Fruit fly (Drosophila melanogaster) whole organism, prepupa: ENCODE results near the gene CG44574.

Source experiments
- CG10631 ChIP-seq: fragments of 200-800 bp; sonication (Bioruptor generic); optimal IDR thresholded peaks from 2 replicates; lab custom pipeline; 2016; ENCODE audit warnings: missing biosample characterization, missing genetic modification characterization
- CG10669 ChIP-seq: fragments of 200-800 bp; sonication (Bioruptor generic); optimal IDR thresholded peaks from 3 replicates; lab custom pipeline; 2018; ENCODE audit warnings: missing biosample characterization, mild to moderate bottlenecking, missing genetic modification characterization, moderate library complexity
- CG11294 ChIP-seq: fragments of 200-800 bp; sonication (Bioruptor generic); IDR thresholded peaks from 2 replicates; pipeline ENCODE4 v1.3.6; 2022; ENCODE audit warnings: missing biosample characterization, missing genetic modification characterization
- CG11762 ChIP-seq: fragments of 200-800 bp; sonication (Bioruptor generic); optimal IDR thresholded peaks from 3 replicates; lab custom pipeline; 2016; ENCODE audit warnings: missing biosample characterization, missing genetic modification characterization; ENCODE audit not compliant: insufficient read depth
- CG15336 ChIP-seq: fragments of 200-800 bp; sonication (Bioruptor generic); IDR thresholded peaks from 2 replicates; pipeline ENCODE4 v1.3.6; 2022; ENCODE audit warnings: missing biosample characterization, missing genetic modification characterization
- CG16779 ChIP-seq: fragments of 200-800 bp; sonication (Bioruptor generic); optimal IDR thresholded peaks from 3 replicates; lab custom pipeline; 2017; ENCODE audit warnings: missing biosample characterization, mild to moderate bottlenecking, missing genetic modification characterization
- CG3032 ChIP-seq: fragments of 200-800 bp; optimal IDR thresholded peaks from 2 replicates; lab custom pipeline; 2019; ENCODE audit warnings: missing biosample characterization, mild to moderate bottlenecking, missing genetic modification characterization, moderate library complexity
- CG31627 ChIP-seq: fragments of 200-800 bp; sonication (Bioruptor generic); optimal IDR thresholded peaks from 3 replicates; lab custom pipeline; 2016; ENCODE audit warnings: missing biosample characterization, missing genetic modification characterization
- CG34406 ChIP-seq: fragments of 200-800 bp; sonication (Bioruptor generic); optimal IDR thresholded peaks from 3 replicates; lab custom pipeline; 2016; ENCODE audit warnings: missing biosample characterization, missing genetic modification characterization
- CG3919 ChIP-seq: fragments of 200-800 bp; sonication (Bioruptor generic); optimal IDR thresholded peaks from 3 replicates; lab custom pipeline; 2016; ENCODE audit warnings: missing biosample characterization, missing genetic modification characterization
- CG6163 ChIP-seq: fragments of 200-800 bp; sonication (Bioruptor generic); IDR thresholded peaks from 3 replicates; pipeline ENCODE4 v1.3.6; 2022; ENCODE audit warnings: missing biosample characterization, missing genetic modification characterization
- CG6276 ChIP-seq: fragments of 200-800 bp; sonication (Bioruptor generic); optimal IDR thresholded peaks from 2 replicates; lab custom pipeline; 2017; ENCODE audit warnings: missing biosample characterization, mild to moderate bottlenecking, missing genetic modification characterization
- CG6792 ChIP-seq: fragments of 200-800 bp; sonication (Bioruptor generic); optimal IDR thresholded peaks from 3 replicates; lab custom pipeline; 2016; ENCODE audit warnings: missing biosample characterization, missing genetic modification characterization
- CG7368 ChIP-seq: fragments of 200-800 bp; sonication (Bioruptor generic); optimal IDR thresholded peaks from 3 replicates; lab custom pipeline; 2016; ENCODE audit warnings: missing biosample characterization, missing genetic modification characterization
- CG8319 ChIP-seq: fragments of 200-800 bp; sonication (Bioruptor generic); optimal IDR thresholded peaks from 3 replicates; lab custom pipeline; 2016; ENCODE audit warnings: missing biosample characterization, missing genetic modification characterization
- CG9139 ChIP-seq: fragments of 200-800 bp; sonication (Bioruptor generic); optimal IDR thresholded peaks from 3 replicates; lab custom pipeline; 2017; ENCODE audit warnings: missing biosample characterization, mild to moderate bottlenecking, missing genetic modification characterization
- Eip78C ChIP-seq: fragments of 200-800 bp; sonication (Bioruptor generic); peaks from one replicate; lab custom pipeline; 2016; ENCODE audit warnings: missing biosample characterization, missing genetic modification characterization
- Ets96B ChIP-seq: fragments of 200-800 bp; optimal IDR thresholded peaks from 2 replicates; lab custom pipeline; 2019; ENCODE audit warnings: missing biosample characterization, mild to moderate bottlenecking, missing genetic modification characterization, moderate library complexity
- Hr38 ChIP-seq: sonication (Bioruptor generic); optimal IDR thresholded peaks from 2 replicates; lab custom pipeline; 2016; ENCODE audit warnings: missing biosample characterization, missing genetic modification characterization
- Hr39 ChIP-seq: fragments of 200-800 bp; sonication (Bioruptor generic); optimal IDR thresholded peaks from 2 replicates; lab custom pipeline; 2016; ENCODE audit warnings: missing biosample characterization, missing genetic modification characterization
- Met ChIP-seq: fragments of 200-800 bp; sonication (Bioruptor generic); optimal IDR thresholded peaks from 3 replicates; lab custom pipeline; 2016; ENCODE audit warnings: missing biosample characterization, missing genetic modification characterization
- Smox ChIP-seq: fragments of 200-800 bp; sonication (Bioruptor generic); optimal IDR thresholded peaks from 3 replicates; lab custom pipeline; 2016; ENCODE audit warnings: missing biosample characterization, missing genetic modification characterization
- Sox14 ChIP-seq: fragments of 200-800 bp; sonication (Bioruptor generic); optimal IDR thresholded peaks from 3 replicates; lab custom pipeline; 2016; ENCODE audit warnings: missing biosample characterization, missing genetic modification characterization
- Sox15 ChIP-seq: fragments of 200-800 bp; sonication (Bioruptor generic); optimal IDR thresholded peaks from 3 replicates; lab custom pipeline; 2016; ENCODE audit warnings: missing biosample characterization, missing genetic modification characterization
- achi ChIP-seq: fragments of 200-800 bp; sonication (Bioruptor generic); optimal IDR thresholded peaks from 3 replicates; lab custom pipeline; 2016; ENCODE audit warnings: missing biosample characterization, missing genetic modification characterization
- acj6 ChIP-seq: fragments of 200-800 bp; sonication (Bioruptor generic); optimal IDR thresholded peaks from 3 replicates; lab custom pipeline; 2016; ENCODE audit warnings: missing biosample characterization, missing genetic modification characterization
- cyc ChIP-seq: fragments of 200-800 bp; sonication (Bioruptor generic); optimal IDR thresholded peaks from 3 replicates; lab custom pipeline; 2016; ENCODE audit warnings: missing biosample characterization, missing genetic modification characterization
- dsx ChIP-seq: fragments of 200-800 bp; optimal IDR thresholded peaks from 3 replicates; lab custom pipeline; 2019; ENCODE audit warnings: missing biosample characterization, mild to moderate bottlenecking, missing genetic modification characterization, moderate library complexity; ENCODE audit not compliant: poor library complexity, severe bottlenecking
- eg ChIP-seq: fragments of 200-800 bp; sonication (Bioruptor generic); IDR thresholded peaks from 3 replicates; pipeline ENCODE4 v1.3.6; 2022; ENCODE audit warnings: missing biosample characterization, missing genetic modification characterization
- fd59A ChIP-seq: fragments of 200-800 bp; sonication (Bioruptor generic); optimal IDR thresholded peaks from 2 replicates; lab custom pipeline; 2017; ENCODE audit warnings: missing biosample characterization, mild to moderate bottlenecking, missing genetic modification characterization, missing genetic modification reagents
- fd85E ChIP-seq: fragments of 200-800 bp; sonication (Bioruptor generic); optimal IDR thresholded peaks from 3 replicates; lab custom pipeline; 2016; ENCODE audit warnings: missing biosample characterization, missing genetic modification characterization
- lz ChIP-seq: fragments of 200-800 bp; sonication (Bioruptor generic); optimal IDR thresholded peaks from 3 replicates; lab custom pipeline; 2016; ENCODE audit warnings: missing biosample characterization, missing genetic modification characterization
- pdm3 ChIP-seq: fragments of 200-800 bp; sonication (Bioruptor generic); optimal IDR thresholded peaks from 3 replicates; lab custom pipeline; 2016; ENCODE audit warnings: missing biosample characterization, missing genetic modification characterization
- spab ChIP-seq: fragments of 200-800 bp; sonication (Bioruptor generic); optimal IDR thresholded peaks from 2 replicates; lab custom pipeline; 2017; ENCODE audit warnings: missing biosample characterization, mild to moderate bottlenecking, missing genetic modification characterization, missing genetic modification reagents
- svp ChIP-seq: fragments of 200-800 bp; sonication (Bioruptor generic); peaks from one replicate; lab custom pipeline; 2016; ENCODE audit warnings: missing biosample characterization, missing genetic modification characterization
- topi ChIP-seq: fragments of 200-800 bp; sonication (Bioruptor generic); optimal IDR thresholded peaks from 3 replicates; lab custom pipeline; 2016; ENCODE audit warnings: missing biosample characterization, missing genetic modification characterization
- vri ChIP-seq: fragments of 200-800 bp; sonication (Bioruptor generic); optimal IDR thresholded peaks from 3 replicates; lab custom pipeline; 2016; ENCODE audit warnings: missing biosample characterization, mild to moderate bottlenecking, missing genetic modification characterization

Gene CG44574

DNA sequence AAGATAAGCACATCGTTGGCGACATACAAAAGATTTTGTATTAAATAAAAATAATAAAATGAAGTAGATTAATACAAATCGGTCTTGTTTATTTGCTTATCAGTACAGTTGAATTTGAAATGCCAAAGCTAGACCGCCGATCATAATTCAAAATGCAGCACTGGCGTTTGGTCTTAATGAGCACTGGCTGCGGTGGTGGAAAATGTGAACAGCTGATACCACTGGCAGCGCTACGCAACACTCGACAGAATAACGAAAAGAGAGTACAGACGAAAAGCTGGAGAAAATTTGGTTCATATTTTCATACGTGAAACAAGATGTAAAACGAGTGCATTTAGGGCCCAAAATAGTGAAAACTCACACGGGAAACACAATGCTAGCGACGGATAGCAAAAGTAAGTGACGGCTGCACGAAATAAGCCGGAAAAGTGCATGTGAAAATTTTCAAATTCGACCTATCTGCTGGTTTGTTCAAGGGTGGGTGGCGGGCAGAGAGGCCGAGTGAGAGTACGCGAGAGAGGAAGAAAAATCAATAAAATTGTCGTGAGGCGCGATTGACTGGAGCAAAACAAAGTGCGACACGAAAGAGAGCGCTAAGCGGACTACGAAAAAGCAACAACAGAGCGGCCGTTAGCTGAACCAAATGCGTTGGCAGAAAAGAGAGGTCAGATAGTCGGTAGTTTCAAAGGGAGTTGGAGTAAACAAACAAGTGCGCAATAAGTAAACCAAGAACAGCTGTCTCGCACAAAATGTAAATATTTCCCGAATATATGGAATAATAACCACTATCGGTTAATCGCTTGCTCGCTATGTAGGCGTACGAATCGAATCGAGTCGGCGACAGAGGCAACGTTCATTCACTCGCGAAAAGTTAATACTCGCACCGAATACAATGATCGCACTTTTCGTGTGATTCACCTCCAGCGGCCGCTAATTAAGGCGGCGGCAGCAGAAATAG is 23.6 kb downstream of the CG44574 start, which contains the start of gene bchs (continued):
- TF ChIP-seq vri: peak; percentile 73
- TF ChIP-seq CG11294 (GFP tag; lab: Robert Waterston, UW): no peak
- TF ChIP-seq CG8319: no peak
- no peak for TF ChIP-seq CG11762 (GFP tag; lab: Kevin White, UChicago)
- no peak for TF ChIP-seq Ets96B (tag; lab: Kevin White, UChicago)
- peak; percentile 77 for TF ChIP-seq svp
- TF ChIP-seq Sox14 (GFP tag; lab: Kevin White, UChicago): peak; percentile 41
- no peak for TF ChIP-seq fd85E (GFP tag; lab: Kevin White, UChicago)
- no peak for TF ChIP-seq Eip78C (GFP tag; lab: Kevin White, UChicago)
- TF ChIP-seq CG31627: peak; percentile 62
- peak; percentile 78 for TF ChIP-seq CG6276 (GFP tag; lab: Kevin White, UChicago)
- no peak for TF ChIP-seq CG6792 (GFP tag; lab: Kevin White, UChicago)
- no peak; the same call in 1 of the 3 replicates for TF ChIP-seq CG6163 (GFP tag; lab: Robert Waterston, UW)
- TF ChIP-seq Met (GFP tag; lab: Kevin White, UChicago): no peak
- peak; percentile 3 for TF ChIP-seq cyc
- TF ChIP-seq, all 60 proteins: peak for 17

DNA sequence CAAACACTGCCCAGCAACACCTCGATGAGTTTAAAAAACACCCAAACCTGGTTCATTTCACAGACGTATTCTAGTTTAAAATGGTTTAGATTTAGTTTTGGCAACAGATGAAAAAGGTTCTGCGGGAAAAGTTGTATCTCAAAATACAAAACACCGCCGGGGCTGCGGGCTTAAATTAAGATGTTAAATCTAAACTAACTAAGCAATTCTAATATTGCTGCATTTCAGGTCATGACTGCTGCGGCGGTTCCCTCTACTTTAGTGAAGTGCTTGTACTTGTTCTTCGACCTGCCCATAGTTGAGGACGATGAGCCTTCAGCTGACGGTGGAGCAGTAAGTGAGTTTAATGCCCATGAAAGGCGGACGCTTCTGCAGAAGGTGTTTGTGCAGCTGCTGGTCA is 26.6 kb downstream of the CG44574 start, which contains the start of gene CG14000:
TSS of gene CG14000 (minus strand) at position 101 of the 400 bp plus-strand sequence.
- no peak for TF ChIP-seq CG11294 (GFP tag; lab: Robert Waterston, UW)
- no peak for TF ChIP-seq CG16779 (tag; lab: Kevin White, UChicago)
- no peak for TF ChIP-seq CG10669 (GFP tag; lab: Kevin White, UChicago)
- TF ChIP-seq Hr39 (GFP tag; lab: Kevin White, UChicago): no peak
- no peak for TF ChIP-seq Hr38 (GFP tag; lab: Kevin White, UChicago)
- no peak for TF ChIP-seq CG31627
- no peak for TF ChIP-seq CG10631 (GFP tag; lab: Kevin White, UChicago)
- TF ChIP-seq CG11762 (GFP tag; lab: Kevin White, UChicago): no peak
- no peak for TF ChIP-seq vri
- TF ChIP-seq achi (GFP tag; lab: Kevin White, UChicago): no peak
- no peak for TF ChIP-seq fd85E (GFP tag; lab: Kevin White, UChicago)
- TF ChIP-seq eg (GFP tag; lab: Robert Waterston, UW): no peak
- TF ChIP-seq CG15336 (GFP tag; lab: Robert Waterston, UW): no peak

DNA sequence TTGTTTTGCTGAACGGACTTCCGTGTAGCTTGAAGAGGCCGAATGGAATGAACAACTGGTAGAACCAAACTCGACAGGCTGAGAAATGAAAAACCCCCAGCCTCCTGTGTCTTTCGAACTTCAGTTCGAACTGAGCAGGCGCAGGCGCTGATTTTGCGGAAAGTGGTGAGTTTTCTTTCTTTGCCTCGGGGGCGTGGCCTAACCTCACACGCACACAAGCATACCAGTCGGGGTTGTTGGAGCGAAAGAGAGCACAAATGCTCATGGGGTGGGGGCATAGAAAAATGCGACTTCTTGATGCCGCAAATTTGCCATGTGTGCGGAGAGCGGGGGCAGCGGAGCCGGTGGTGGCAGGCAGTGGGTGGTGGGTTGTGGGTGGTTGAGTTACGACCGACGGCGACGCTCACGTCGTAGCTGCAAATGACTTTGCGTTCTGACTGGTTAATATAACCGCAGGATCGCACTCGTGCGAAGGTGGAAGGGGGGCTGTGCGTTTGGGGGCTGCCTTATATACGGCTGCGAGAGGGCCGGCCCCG is 40.1 kb downstream of the CG44574 start, which contains the start of gene CG9016:
TSS of gene CG9016 (minus strand) at position 51 of the 536 bp plus-strand sequence.
- TF ChIP-seq Hr38 (GFP tag; lab: Kevin White, UChicago): no peak
- no peak for TF ChIP-seq topi (GFP tag; lab: Kevin White, UChicago)
- TF ChIP-seq Sox15: no peak
- no peak for TF ChIP-seq CG34406 (GFP tag; lab: Kevin White, UChicago)
- no peak for TF ChIP-seq CG6792 (GFP tag; lab: Kevin White, UChicago)
- TF ChIP-seq Sox14 (GFP tag; lab: Kevin White, UChicago): no peak
- no peak for TF ChIP-seq Eip78C (GFP tag; lab: Kevin White, UChicago)
- no peak for TF ChIP-seq CG15336 (GFP tag; lab: Robert Waterston, UW)
- peak; percentile 6 for TF ChIP-seq svp
- peak; percentile 52 for TF ChIP-seq CG7368 (GFP tag; lab: Kevin White, UChicago)
- no peak for TF ChIP-seq acj6 (GFP tag; lab: Kevin White, UChicago)

DNA sequence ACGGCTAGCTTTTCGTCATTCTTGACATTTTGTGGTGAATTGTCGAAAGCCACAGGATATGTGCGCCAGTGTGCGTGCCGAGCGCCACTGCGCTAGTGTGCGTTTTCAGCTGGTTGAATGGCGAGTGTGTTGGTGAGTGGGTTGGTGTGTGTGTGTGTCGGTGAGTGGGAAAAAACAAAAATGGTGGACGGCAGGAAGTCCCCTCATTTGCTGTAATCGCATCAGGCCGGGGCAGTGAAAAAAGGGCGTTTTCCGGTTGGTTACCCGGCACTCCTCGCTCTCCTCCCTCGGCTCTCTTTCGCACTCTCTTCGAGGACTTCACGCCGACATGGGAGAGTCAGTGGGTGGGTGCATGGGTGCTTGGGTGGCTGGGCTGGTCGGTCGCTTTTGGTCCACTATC is 41.6 kb downstream of the CG44574 start:
- TF ChIP-seq CG7368 (GFP tag; lab: Kevin White, UChicago) (peak; percentile 6), spab (GFP tag; lab: Kevin White, UChicago) (no peak)
- TF ChIP-seq, all 60 proteins: peak for 1

DNA sequence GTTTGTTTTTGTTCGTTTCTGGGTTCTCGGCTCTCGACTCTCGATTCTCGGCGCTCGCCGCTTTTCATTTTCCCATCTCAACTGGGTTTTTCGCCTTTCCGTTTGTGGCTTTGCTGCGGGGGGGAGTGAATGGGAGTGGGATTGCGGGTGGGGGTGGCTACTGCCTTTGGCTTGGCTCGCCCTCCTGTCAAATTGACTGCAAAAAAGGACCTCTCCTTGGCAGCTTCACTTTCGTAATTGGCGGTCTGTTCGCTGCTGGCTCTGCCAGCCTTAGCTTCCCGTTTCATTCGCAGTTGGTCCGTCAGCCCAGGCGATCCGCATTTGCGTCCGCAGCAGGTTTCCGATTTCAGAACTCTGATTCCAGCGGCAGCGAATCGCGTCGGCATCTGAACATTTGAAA is 42.1 kb downstream of the CG44574 start, which contains the start of gene dsf:
TSS of gene dsf (plus strand) at position 301 of the 400 bp plus-strand sequence.
- TF ChIP-seq svp (no peak), pdm3 (GFP tag; lab: Kevin White, UChicago) (no peak), CG9139 (GFP tag; lab: Kevin White, UChicago) (no peak), fd59A (no peak), CG8319 (no peak), dsx (GFP tag; lab: Kevin White, UChicago) (no peak), CG3032 (tag; lab: Kevin White, UChicago) (no peak), Eip78C (GFP tag; lab: Kevin White, UChicago) (no peak), Smox (GFP tag; lab: Kevin White, UChicago) (no peak), fd85E (GFP tag; lab: Kevin White, UChicago) (no peak), lz (GFP tag; lab: Kevin White, UChicago) (no peak), CG3919 (GFP tag; lab: Kevin White, UChicago) (no peak)
